Fruit fly (Drosophila melanogaster) whole organism, wandering third instar larva: ENCODE results near the gene CG3164.

ENCODE experiments used
- Abd-B ChIP-seq: fragments of >200 bp; optimal IDR thresholded peaks from 2 replicates; lab custom pipeline; 2017; ENCODE audit warnings: missing biosample characterization, missing genetic modification characterization
- CG32264 ChIP-seq: fragments of 200-800 bp; sonication (Bioruptor generic); optimal IDR thresholded peaks from 2 replicates; lab custom pipeline; 2016; ENCODE audit warnings: missing biosample characterization, missing genetic modification characterization
- CG9705 ChIP-seq: fragments of 200-800 bp; sonication (Bioruptor generic); optimal IDR thresholded peaks from 2 replicates; lab custom pipeline; 2018; ENCODE audit warnings: missing biosample characterization, mild to moderate bottlenecking, missing genetic modification characterization
- CrebA ChIP-seq: fragments of 200-800 bp; sonication (Bioruptor generic); optimal IDR thresholded peaks from 2 replicates; lab custom pipeline; 2016; ENCODE audit warnings: missing biosample characterization, mild to moderate bottlenecking, missing genetic modification characterization, borderline replicate concordance
- Dfd ChIP-seq: fragments of >200 bp; optimal IDR thresholded peaks from 2 replicates; lab custom pipeline; 2017; ENCODE audit warnings: missing biosample characterization, missing genetic modification characterization
- Dif ChIP-seq: fragments of 200-275, 200-300 bp; sonication (Bioruptor generic); optimal IDR thresholded peaks from 2 replicates; lab custom pipeline; 2018; ENCODE audit warnings: missing biosample characterization, missing genetic modification characterization; ENCODE audit not compliant: partially characterized antibody
- GATAd ChIP-seq: sonication (Bioruptor generic); optimal IDR thresholded peaks from 2 replicates; lab custom pipeline; 2016; ENCODE audit warnings: missing biosample characterization, missing genetic modification characterization
- HLH106 ChIP-seq: fragments of 200-800 bp; optimal IDR thresholded peaks from 3 replicates; lab custom pipeline; 2019; ENCODE audit warnings: missing biosample characterization, mild to moderate bottlenecking, missing genetic modification characterization, moderate library complexity
- Hnf4 ChIP-seq: fragments of 200-800 bp; sonication (Bioruptor generic); optimal IDR thresholded peaks from 2 replicates; lab custom pipeline; 2016; ENCODE audit warnings: missing biosample characterization, mild to moderate bottlenecking, missing genetic modification characterization
- Hr78 ChIP-seq: fragments of >200 bp; optimal IDR thresholded peaks from 2 replicates; lab custom pipeline; 2017; ENCODE audit warnings: missing biosample characterization, missing genetic modification characterization
- Hr83 ChIP-seq: fragments of 200-300 bp; sonication (Bioruptor generic); optimal IDR thresholded peaks from 2 replicates; lab custom pipeline; 2016; ENCODE audit warnings: missing biosample characterization, mild to moderate bottlenecking, missing genetic modification characterization, moderate library complexity; ENCODE audit not compliant: poor library complexity, severe bottlenecking
- Jra ChIP-seq: sonication (Bioruptor generic); optimal IDR thresholded peaks from 2 replicates; lab custom pipeline; 2016; ENCODE audit warnings: missing biosample characterization, missing genetic modification characterization
- Mio ChIP-seq: sonication (Bioruptor generic); optimal IDR thresholded peaks from 2 replicates; lab custom pipeline; 2016; ENCODE audit warnings: missing biosample characterization, missing genetic modification characterization
- Myc ChIP-seq: fragments of >200 bp; optimal IDR thresholded peaks from 2 replicates; lab custom pipeline; 2017
- N ChIP-seq: fragments of >200 bp; optimal IDR thresholded peaks from 2 replicates; lab custom pipeline; 2018; ENCODE audit warnings: missing biosample characterization, missing external identifiers, missing genetic modification characterization
- OdsH ChIP-seq: fragments of 200-800 bp; sonication (Bioruptor generic); optimal IDR thresholded peaks from 2 replicates; lab custom pipeline; 2016; ENCODE audit warnings: missing biosample characterization, mild to moderate bottlenecking, missing genetic modification characterization
- Rel ChIP-seq, 2 experiments: fragments of 200-800 bp; sonication (Bioruptor generic) in 1 of 2; optimal IDR thresholded peaks; 2 replicates in 1 of 2; 3 replicates in 1 of 2; lab custom pipeline; 2016 to 2019; ENCODE audit warnings: mild to moderate bottlenecking in 2 of 2, missing biosample characterization in 2 of 2, missing genetic modification characterization in 2 of 2, moderate library complexity in 1 of 2
- Sp1 ChIP-seq: fragments of 200-800 bp; sonication (Bioruptor generic); optimal IDR thresholded peaks from 3 replicates; lab custom pipeline; 2019; ENCODE audit warnings: missing biosample characterization, mild to moderate bottlenecking, missing genetic modification characterization, moderate library complexity
- Vsx2 ChIP-seq: fragments of 200-300, 225-300 bp; sonication (Bioruptor generic); optimal IDR thresholded peaks from 2 replicates; lab custom pipeline; 2018; ENCODE audit warnings: missing biosample characterization, missing genetic modification characterization; ENCODE audit not compliant: partially characterized antibody
- br ChIP-seq: fragments of 200-800 bp; sonication (Bioruptor generic); optimal IDR thresholded peaks from 2 replicates; lab custom pipeline; 2016; ENCODE audit warnings: missing biosample characterization, missing genetic modification characterization
- brk ChIP-seq: fragments of 200-800 bp; sonication (Bioruptor generic); optimal IDR thresholded peaks from 2 replicates; lab custom pipeline; 2016; ENCODE audit warnings: missing biosample characterization, mild to moderate bottlenecking, missing genetic modification characterization
- dl ChIP-seq, 2 experiments: fragments of 175-275, 200-275 bp in 1 of 2; fragments of 200-275 bp in 1 of 2; sonication (Bioruptor generic); optimal IDR thresholded peaks; lab custom pipeline; 2018; ENCODE audit warnings: mild to moderate bottlenecking in 2 of 2, missing biosample characterization in 2 of 2, missing genetic modification characterization in 2 of 2, moderate library complexity in 2 of 2; ENCODE audit not compliant: partially characterized antibody in 2 of 2, insufficient read depth in 1 of 2
- dmrt93B ChIP-seq: fragments of 200-800 bp; sonication (Bioruptor generic); optimal IDR thresholded peaks from 2 replicates; lab custom pipeline; 2018; ENCODE audit warnings: missing biosample characterization, mild to moderate bottlenecking, missing genetic modification characterization
- dsf ChIP-seq: sonication (Bioruptor generic); optimal IDR thresholded peaks from 2 replicates; lab custom pipeline; 2016; ENCODE audit warnings: missing biosample characterization, missing genetic modification characterization, borderline replicate concordance
- ey ChIP-seq: fragments of 200-800 bp; sonication (Bioruptor generic); optimal IDR thresholded peaks from 2 replicates; lab custom pipeline; 2016; ENCODE audit warnings: missing biosample characterization, missing genetic modification characterization
- foxo ChIP-seq, 2 experiments: fragments of 200-800 bp; sonication (Bioruptor generic); optimal IDR thresholded peaks; 2 replicates in 1 of 2; 3 replicates in 1 of 2; lab custom pipeline; 2016 to 2017; ENCODE audit warnings: missing biosample characterization in 2 of 2, missing genetic modification characterization in 2 of 2
- fru ChIP-seq: fragments of 200-800 bp; sonication (Bioruptor generic); optimal IDR thresholded peaks from 3 replicates; lab custom pipeline; 2016; ENCODE audit warnings: missing biosample characterization, mild to moderate bottlenecking, missing genetic modification characterization
- h ChIP-seq: fragments of 200-800 bp; sonication (Bioruptor generic); optimal IDR thresholded peaks from 3 replicates; lab custom pipeline; 2016; ENCODE audit warnings: missing biosample characterization, mild to moderate bottlenecking, missing genetic modification characterization
- jim ChIP-seq: fragments of 175-275, 200-325 bp; sonication (Bioruptor generic); optimal IDR thresholded peaks from 2 replicates; lab custom pipeline; 2016; ENCODE audit warnings: missing biosample characterization, mild to moderate bottlenecking, missing genetic modification characterization
- lola ChIP-seq: fragments of >200 bp; optimal IDR thresholded peaks from 2 replicates; lab custom pipeline; 2017; ENCODE audit warnings: missing biosample characterization, missing genetic modification characterization
- pan ChIP-seq: fragments of >200 bp; optimal IDR thresholded peaks from 2 replicates; lab custom pipeline; 2017
- psq ChIP-seq: fragments of 200-800 bp; sonication (Bioruptor generic); optimal IDR thresholded peaks from 3 replicates; lab custom pipeline; 2017; ENCODE audit warnings: missing biosample characterization, mild to moderate bottlenecking, missing genetic modification characterization, moderate library complexity
- rgr ChIP-seq: fragments of 200-800 bp; sonication (Bioruptor generic); optimal IDR thresholded peaks from 3 replicates; lab custom pipeline; 2016; ENCODE audit warnings: missing biosample characterization, mild to moderate bottlenecking, missing genetic modification characterization
- sage ChIP-seq: fragments of 200-800 bp; sonication (Bioruptor generic); optimal IDR thresholded peaks from 2 replicates; lab custom pipeline; 2016; ENCODE audit warnings: missing biosample characterization, mild to moderate bottlenecking, missing genetic modification characterization
- sv ChIP-seq: fragments of 200-800 bp; sonication (Bioruptor generic); optimal IDR thresholded peaks from 3 replicates; lab custom pipeline; 2016; ENCODE audit warnings: missing biosample characterization, missing genetic modification characterization
- tai ChIP-seq: sonication (Bioruptor generic); optimal IDR thresholded peaks from 2 replicates; lab custom pipeline; 2016; ENCODE audit warnings: missing biosample characterization, missing genetic modification characterization
- usp ChIP-seq: fragments of >200 bp; optimal IDR thresholded peaks from 2 replicates; lab custom pipeline; 2017; ENCODE audit warnings: missing biosample characterization, missing genetic modification characterization
- woc ChIP-seq: sonication (Bioruptor generic); optimal IDR thresholded peaks from 2 replicates; lab custom pipeline; 2016; ENCODE audit warnings: missing biosample characterization, mild to moderate bottlenecking, missing genetic modification characterization

The CG3164 gene

dm6 chr2L:90081-90480 is 40.5 kb downstream of the CG3164 start:
- no peak for TF ChIP-seq jim
- no peak for TF ChIP-seq Hnf4 (GFP tag; lab: Kevin White, UChicago)
- no peak for TF ChIP-seq fru (GFP tag; lab: Kevin White, UChicago)
- no peak for TF ChIP-seq Hr78 (GFP tag; lab: Kevin White, UChicago)
- no peak for TF ChIP-seq br (GFP tag; lab: Kevin White, UChicago)
- TF ChIP-seq dl (GFP tag; optimal IDR thresholded peaks at IDR 0.05; lab: Kevin White, UChicago; ENCODE audit: insufficient read depth in 1 of 2, partially characterized antibody in 2 of 2): no peak
- no peak for TF ChIP-seq HLH106 (tag; lab: Kevin White, UChicago)
- no peak for TF ChIP-seq Vsx2 (GFP tag; lab: Kevin White, UChicago)
- no peak for TF ChIP-seq GATAd (GFP tag; lab: Kevin White, UChicago)
- TF ChIP-seq tai: no peak
- TF ChIP-seq usp (GFP tag; lab: Kevin White, UChicago): no peak

dm6 chr2L:89158-89557 is 41.4 kb downstream of the CG3164 start:
- TF ChIP-seq dmrt93B (GFP tag; lab: Kevin White, UChicago): no peak
- TF ChIP-seq Rel (GFP tag; optimal IDR thresholded peaks at IDR 0.05; lab: Kevin White, UChicago): no peak
- TF ChIP-seq Rel (tag; optimal IDR thresholded peaks at IDR 0.05; lab: Kevin White, UChicago): no peak
- TF ChIP-seq fru (GFP tag; lab: Kevin White, UChicago): no peak
- TF ChIP-seq Vsx2 (GFP tag; lab: Kevin White, UChicago): no peak
- no peak for TF ChIP-seq woc (GFP tag; lab: Kevin White, UChicago)
- TF ChIP-seq CG9705 (GFP tag; lab: Kevin White, UChicago): no peak
- no peak for TF ChIP-seq GATAd (GFP tag; lab: Kevin White, UChicago)
- no peak for TF ChIP-seq OdsH (GFP tag; lab: Kevin White, UChicago)
- TF ChIP-seq ey: no peak
- no peak for TF ChIP-seq tai
- no peak for TF ChIP-seq brk (GFP tag; lab: Kevin White, UChicago)
- TF ChIP-seq dl (GFP tag; optimal IDR thresholded peaks at IDR 0.05; lab: Kevin White, UChicago; ENCODE audit: insufficient read depth in 1 of 2, partially characterized antibody in 2 of 2): no peak
- no peak for TF ChIP-seq Myc (lab: Kevin White, UChicago)

- TF ChIP-seq fru (GFP tag; lab: Kevin White, UChicago): peak; percentile 54
- TF ChIP-seq psq: no peak
- TF ChIP-seq GATAd (GFP tag; lab: Kevin White, UChicago): no peak
- peak; percentile 20 for TF ChIP-seq OdsH (GFP tag; lab: Kevin White, UChicago)
- no peak for TF ChIP-seq Rel (GFP tag; optimal IDR thresholded peaks at IDR 0.05; lab: Kevin White, UChicago)
- TF ChIP-seq Rel (tag; optimal IDR thresholded peaks at IDR 0.05; lab: Kevin White, UChicago): no peak
- no peak for TF ChIP-seq jim
- peak; percentile 41 for TF ChIP-seq HLH106 (tag; lab: Kevin White, UChicago)
- no peak for TF ChIP-seq CG32264 (GFP tag; lab: Kevin White, UChicago)
- no peak for TF ChIP-seq Myc (lab: Kevin White, UChicago)
- TF ChIP-seq brk (GFP tag; lab: Kevin White, UChicago): no peak
- no peak for TF ChIP-seq Hr78 (GFP tag; lab: Kevin White, UChicago)
- no peak for TF ChIP-seq usp (GFP tag; lab: Kevin White, UChicago)
- no peak for TF ChIP-seq CG9705 (GFP tag; lab: Kevin White, UChicago)
- peak; percentile 19 for TF ChIP-seq br (GFP tag; lab: Kevin White, UChicago)
- TF ChIP-seq Vsx2 (GFP tag; lab: Kevin White, UChicago): peak; percentile 67
- no peak for TF ChIP-seq lola (GFP tag; lab: Kevin White, UChicago)
- TF ChIP-seq sv (GFP tag; lab: Kevin White, UChicago): no peak
- TF ChIP-seq woc (GFP tag; lab: Kevin White, UChicago): peak; percentile 29
- no peak for TF ChIP-seq dl (GFP tag; optimal IDR thresholded peaks at IDR 0.05; lab: Kevin White, UChicago; ENCODE audit: insufficient read depth in 1 of 2, partially characterized antibody in 2 of 2)
- no peak for TF ChIP-seq sage (GFP tag; lab: Kevin White, UChicago)
- no peak for TF ChIP-seq Hr83 (GFP tag; lab: Kevin White, UChicago)
- peak; percentile 47 for TF ChIP-seq ey
- TF ChIP-seq Abd-B (GFP tag; lab: Kevin White, UChicago): no peak
- TF ChIP-seq h: peak; percentile 27
- TF ChIP-seq Jra (GFP tag; lab: Kevin White, UChicago): no peak
- TF ChIP-seq Mio (GFP tag; lab: Kevin White, UChicago): no peak
- no peak for TF ChIP-seq Dif (GFP tag; lab: Kevin White, UChicago)
- no peak for TF ChIP-seq tai
- TF ChIP-seq Hnf4 (GFP tag; lab: Kevin White, UChicago): no peak
- TF ChIP-seq dmrt93B (GFP tag; lab: Kevin White, UChicago): no peak
- TF ChIP-seq foxo (GFP tag; optimal IDR thresholded peaks at IDR 0.05; lab: Kevin White, UChicago): peak in 1 of 2 experiments; percentile 49
- no peak for TF ChIP-seq dsf (GFP tag; lab: Kevin White, UChicago)
- TF ChIP-seq Sp1 (GFP tag; lab: Kevin White, UChicago): no peak
- no peak for TF ChIP-seq N (GFP tag; lab: Kevin White, UChicago)
- no peak for TF ChIP-seq Dfd (GFP tag; lab: Kevin White, UChicago)
- TF ChIP-seq rgr (GFP tag; lab: Kevin White, UChicago): peak; percentile 29
- no peak for TF ChIP-seq pan (lab: Kevin White, UChicago)
- no peak for TF ChIP-seq CrebA
These were observed 42.1 kb downstream of the CG3164 start for dm6 chr2L:88528-88927.
